Worm (Caenorhabditis elegans) whole organism, young adult: ENCODE data around the gene bca-2.

Experiments used
- bed-1 ChIP-seq: fragments of 200-800 bp; sonication (Bioruptor generic); IDR thresholded peaks from 2 replicates; pipeline ENCODE4 v1.3.6; 2022; ENCODE audit warnings: missing genetic modification reagents, missing genetic modification characterization, missing compliant biosample characterization
- ceh-91 ChIP-seq: fragments of 200-800 bp; sonication (Bioruptor generic); IDR thresholded peaks from 2 replicates; pipeline ENCODE4 v1.3.6; 2022; ENCODE audit warnings: missing genetic modification reagents, missing genetic modification characterization, missing compliant biosample characterization
- efl-1 ChIP-seq: fragments of 150-350 bp; optimal IDR thresholded peaks from 2 replicates; lab custom pipeline; 2014; ENCODE audit warnings: missing biosample characterization, missing genetic modification reagents, missing genetic modification characterization
- lin-35 ChIP-seq, 3 experiments: fragments of 150-350 bp in 2 of 3; sonication (generic microtip) in 1 of 3; optimal IDR thresholded peaks; 2 replicates each; lab custom pipeline; 2014 to 2018; ENCODE audit warnings: missing biosample characterization in 3 of 3, missing genetic modification characterization in 3 of 3, missing genetic modification reagents in 3 of 3
- snpc-4 ChIP-seq, 5 experiments: fragments of 150-350 bp in 1 of 5; sonication (generic microtip) in 4 of 5; optimal IDR thresholded peaks; 2 replicates each; lab custom pipeline; 2014 to 2018; ENCODE audit warnings: missing genetic modification characterization in 5 of 5, missing biosample characterization in 3 of 5, antibody characterized with exemption in 2 of 5, mild to moderate bottlenecking in 2 of 5, missing compliant biosample characterization in 2 of 5, missing genotype in 2 of 5, moderate library complexity in 2 of 5, missing genetic modification reagents in 1 of 5

DNA sequence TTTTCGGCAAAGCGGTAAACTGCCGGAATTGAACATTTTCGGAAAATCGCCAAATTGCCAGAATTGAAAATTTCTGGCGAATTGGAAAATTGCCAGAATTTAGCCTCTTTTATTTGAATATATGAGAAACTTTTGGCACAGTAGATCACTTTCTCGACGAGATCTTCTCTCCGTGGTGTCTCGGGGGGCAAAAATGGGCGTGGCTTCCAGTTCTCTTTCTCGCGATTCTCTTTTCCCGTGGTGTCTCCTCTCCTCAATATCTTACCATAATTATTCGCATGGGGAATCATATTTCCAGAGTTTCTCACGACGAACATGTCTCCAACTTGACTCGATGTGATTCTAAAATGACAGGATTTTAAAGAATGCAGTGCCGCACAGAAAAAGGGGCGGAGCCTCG is 935 bp downstream of the bca-2 start:
- no peak for TF ChIP-seq ceh-91
- no peak for TF ChIP-seq lin-35 (GFP tag; optimal IDR thresholded peaks at IDR 0.05; lab: Kevin White, UChicago)
- TF ChIP-seq efl-1 (GFP tag; lab: Kevin White, UChicago) = no peak
- TF ChIP-seq snpc-4 (GFP tag; optimal IDR thresholded peaks at IDR 0.05; lab: Kevin White, UChicago) = no peak
- TF ChIP-seq snpc-4 (tag; optimal IDR thresholded peaks at IDR 0.05; lab: Kevin White, UChicago) = peak in 1 of 4 experiments; percentile 4
- no peak for TF ChIP-seq bed-1 (GFP tag; lab: Robert Waterston, UW)
